Worm (Caenorhabditis elegans) whole organism, L1 larva: ENCODE data around the gene Y105C5A.13.
"Not testable (repeated sequence)": the region's sequence is repeated elsewhere in the genome, so short reads cannot be mapped to it uniquely, and the experiment has no call there.

Source experiments
- C04F5.9 ChIP-seq: sonication (generic microtip); optimal IDR thresholded peaks from 2 replicates; lab custom pipeline; 2016; ENCODE audit warnings: missing genetic modification characterization, missing compliant biosample characterization
- F16B12.6 ChIP-seq: fragments of 150-350 bp; optimal IDR thresholded peaks from 2 replicates; lab custom pipeline; 2014; ENCODE audit warnings: missing biosample characterization, missing genetic modification characterization
- aha-1 ChIP-seq: fragments of 150-350 bp; optimal IDR thresholded peaks from 2 replicates; lab custom pipeline; 2014; ENCODE audit warnings: missing biosample characterization, missing genetic modification characterization
- ceh-88 ChIP-seq: fragments of 200-800 bp; sonication (Bioruptor generic); IDR thresholded peaks from 2 replicates; pipeline ENCODE4 v1.3.6; 2022; ENCODE audit warnings: missing genetic modification characterization, missing compliant biosample characterization
- dpl-1 ChIP-seq, 3 experiments: fragments of 150-350 bp in 2 of 3; sonication (generic microtip) in 1 of 3; optimal IDR thresholded peaks; 2 replicates each; lab custom pipeline; 2014 to 2017; ENCODE audit warnings: missing biosample characterization in 3 of 3, missing genetic modification characterization in 3 of 3, missing genetic modification reagents in 3 of 3
- efl-1 ChIP-seq, 4 experiments: fragments of 150-350 bp; optimal IDR thresholded peaks in 3 of 4; peaks in 1 of 4; 1 replicate in 1 of 4; 2 replicates in 3 of 4; lab custom pipeline; 2014; ENCODE audit warnings: missing biosample characterization in 2 of 4, missing genetic modification characterization in 2 of 4, missing genetic modification reagents in 2 of 4
- egl-27 ChIP-seq, 2 experiments: fragments of 150-350 bp in 1 of 2; sonication (generic microtip); optimal IDR thresholded peaks; 3 replicates each; lab custom pipeline; 2017 to 2018; ENCODE audit warnings: missing biosample characterization in 2 of 2, missing genetic modification characterization in 2 of 2, missing genetic modification reagents in 2 of 2
- elt-2 ChIP-seq: sonication (generic microtip); optimal IDR thresholded peaks from 2 replicates; lab custom pipeline; 2016; ENCODE audit warnings: missing genetic modification characterization, mild to moderate bottlenecking, inconsistent platforms, missing compliant biosample characterization, missing genetic modification reagents
- fkh-8 ChIP-seq: sonication (generic microtip); optimal IDR thresholded peaks from 2 replicates; lab custom pipeline; 2016; ENCODE audit warnings: mild to moderate bottlenecking, missing genetic modification characterization, missing compliant biosample characterization
- fos-1 ChIP-seq: fragments of 150-350 bp; optimal IDR thresholded peaks from 2 replicates; lab custom pipeline; 2014; ENCODE audit warnings: missing biosample characterization, missing genetic modification characterization
- hlh-17 ChIP-seq: fragments of 200-800 bp; sonication (Bioruptor generic); optimal IDR thresholded peaks from 2 replicates; lab custom pipeline; 2018; ENCODE audit warnings: missing genetic modification characterization, mild to moderate bottlenecking, missing compliant biosample characterization, moderate library complexity, borderline replicate concordance
- hlh-4 ChIP-seq: sonication (generic microtip); optimal IDR thresholded peaks from 2 replicates; lab custom pipeline; 2016; ENCODE audit warnings: mild to moderate bottlenecking, missing genetic modification characterization, missing compliant biosample characterization
- hpl-2 ChIP-seq: fragments of 150-350 bp; optimal IDR thresholded peaks from 2 replicates; lab custom pipeline; 2014; ENCODE audit warnings: missing biosample characterization, missing genetic modification reagents, missing genetic modification characterization
- lin-15B ChIP-seq: fragments of 150-350 bp; sonication (generic microtip); optimal IDR thresholded peaks from 3 replicates; lab custom pipeline; 2014; ENCODE audit warnings: missing biosample characterization, missing genetic modification characterization
- lin-35 ChIP-seq, 2 experiments: fragments of 150-350 bp; optimal IDR thresholded peaks; 2 replicates each; lab custom pipeline; 2014; ENCODE audit warnings: missing biosample characterization in 2 of 2, missing genetic modification characterization in 2 of 2, missing genetic modification reagents in 2 of 2
- mab-9 ChIP-seq: fragments of 200-800 bp; sonication (Bioruptor generic); IDR thresholded peaks from 2 replicates; pipeline ENCODE4 v1.3.6; 2022; ENCODE audit warnings: missing genetic modification reagents, missing genetic modification characterization, missing compliant biosample characterization
- mdl-1 ChIP-seq, 2 experiments: fragments of 150-350 bp; optimal IDR thresholded peaks; 2 replicates each; lab custom pipeline; 2014 to 2017; ENCODE audit warnings: missing biosample characterization in 2 of 2, missing genetic modification characterization in 2 of 2, inconsistent platforms in 1 of 2
- nhr-28 ChIP-seq: fragments of 150-350 bp; optimal IDR thresholded peaks from 2 replicates; lab custom pipeline; 2014; ENCODE audit warnings: missing biosample characterization, missing genetic modification characterization
- nhr-47 ChIP-seq: sonication (generic microtip); optimal IDR thresholded peaks from 2 replicates; lab custom pipeline; 2016; ENCODE audit warnings: mild to moderate bottlenecking, missing genetic modification characterization, moderate library complexity, missing compliant biosample characterization
- nhr-71 ChIP-seq: sonication (generic microtip); optimal IDR thresholded peaks from 2 replicates; lab custom pipeline; 2016; ENCODE audit warnings: mild to moderate bottlenecking, missing genetic modification characterization, moderate library complexity, missing compliant biosample characterization
- nhr-76 ChIP-seq: sonication (generic microtip); optimal IDR thresholded peaks from 2 replicates; lab custom pipeline; 2017; ENCODE audit warnings: missing biosample characterization, missing genetic modification characterization
- nhr-85 ChIP-seq: sonication (generic microtip); peaks from one replicate; lab custom pipeline; 2016; ENCODE audit warnings: missing genetic modification characterization, inconsistent platforms, missing compliant biosample characterization
- pag-3 ChIP-seq: sonication (generic microtip); optimal IDR thresholded peaks from 2 replicates; lab custom pipeline; 2017; ENCODE audit warnings: missing genetic modification characterization, mild to moderate bottlenecking, missing compliant biosample characterization, antibody characterized with exemption, borderline replicate concordance; ENCODE audit not compliant: insufficient read depth
- pqm-1 ChIP-seq: sonication (generic microtip); optimal IDR thresholded peaks from 3 replicates; lab custom pipeline; 2017; ENCODE audit warnings: missing biosample characterization, missing genetic modification characterization
- sox-4 ChIP-seq: sonication (generic microtip); optimal IDR thresholded peaks from 2 replicates; lab custom pipeline; 2016; ENCODE audit warnings: missing genetic modification characterization, missing compliant biosample characterization
- sup-37 ChIP-seq: fragments of 200-800 bp; sonication (Bioruptor generic); optimal IDR thresholded peaks from 2 replicates; lab custom pipeline; 2018; ENCODE audit warnings: mild to moderate bottlenecking, missing genetic modification characterization, missing compliant biosample characterization
- unc-62 ChIP-seq: fragments of 150-350 bp; optimal IDR thresholded peaks from 2 replicates; lab custom pipeline; 2014; ENCODE audit warnings: missing biosample characterization, missing genetic modification reagents, missing genetic modification characterization
- zip-4 ChIP-seq: fragments of 200-800 bp; sonication (Bioruptor generic); optimal IDR thresholded peaks from 2 replicates; lab custom pipeline; 2018; ENCODE audit warnings: mild to moderate bottlenecking, missing genetic modification characterization, moderate library complexity, missing compliant biosample characterization
- ztf-4 ChIP-seq: fragments of 150-350 bp; optimal IDR thresholded peaks from 2 replicates; lab custom pipeline; 2014; ENCODE audit warnings: missing biosample characterization, missing genetic modification characterization

Gene Y105C5A.13

ce11 chrIV:15681445-15681844 lies 40.4 kb downstream of the Y105C5A.13 start, which contains the start of gene Y105C5A.26:
Gene Y105C5A.26, minus strand, starts transcription at chrIV:15681545.
- not testable (repeated sequence) for TF ChIP-seq mdl-1 (tag; optimal IDR thresholded peaks at IDR 0.05; lab: Kevin White, UChicago); aha-1 (tag; lab: Kevin White, UChicago); sup-37 (GFP tag; lab: Kevin White, UChicago)

- no peak for TF ChIP-seq mdl-1 (tag; optimal IDR thresholded peaks at IDR 0.05; lab: Kevin White, UChicago)
- TF ChIP-seq egl-27 (tag; optimal IDR thresholded peaks at IDR 0.05; lab: Kevin White, UChicago): no peak
- no peak for TF ChIP-seq ceh-88
Observed at ce11 chrIV:15684521-15684920, 43.5 kb downstream of the Y105C5A.13 start.

ce11 chrIV:15686233-15686632 lies 45.2 kb downstream of the Y105C5A.13 start:
- TF ChIP-seq aha-1 (tag; lab: Kevin White, UChicago): no peak
- no peak for TF ChIP-seq elt-2 (tag; lab: Kevin White, UChicago)
- no peak for TF ChIP-seq dpl-1 (GFP tag; optimal IDR thresholded peaks at IDR 0.05; lab: Kevin White, UChicago)
- TF ChIP-seq hpl-2 (GFP tag; lab: Kevin White, UChicago): no peak
- TF ChIP-seq zip-4: no peak
- no peak for TF ChIP-seq nhr-28 (tag; lab: Kevin White, UChicago)
- no peak for TF ChIP-seq F16B12.6 (tag; lab: Kevin White, UChicago)
- TF ChIP-seq fos-1 (tag; lab: Kevin White, UChicago): no peak
- TF ChIP-seq mab-9 (GFP tag; lab: Robert Waterston, UW): no peak
- TF ChIP-seq sox-4 (tag; lab: Kevin White, UChicago): no peak
- TF ChIP-seq C04F5.9 (tag; lab: Kevin White, UChicago): no peak
- TF ChIP-seq ztf-4 (tag; lab: Kevin White, UChicago): no peak

- no peak for TF ChIP-seq C04F5.9 (tag; lab: Kevin White, UChicago)
- no peak for TF ChIP-seq mab-9 (GFP tag; lab: Robert Waterston, UW)
- TF ChIP-seq hpl-2 (GFP tag; lab: Kevin White, UChicago): no peak
- no peak for TF ChIP-seq sox-4 (tag; lab: Kevin White, UChicago)
- no peak for TF ChIP-seq lin-15B (tag; lab: Kevin White, UChicago)
- TF ChIP-seq unc-62 (GFP tag; lab: Kevin White, UChicago): no peak
- no peak for TF ChIP-seq pag-3
- no peak for TF ChIP-seq nhr-71 (tag; lab: Kevin White, UChicago)
- TF ChIP-seq fkh-8 (tag; lab: Kevin White, UChicago): peak; percentile 34
- TF ChIP-seq hlh-4 (tag; lab: Kevin White, UChicago): peak; percentile 97
- peak; percentile 26 for TF ChIP-seq nhr-47 (tag; lab: Kevin White, UChicago)
- TF ChIP-seq, all 84 proteins: peak for 3
Observed at ce11 chrIV:15687825-15688224, 46.8 kb downstream of the Y105C5A.13 start.

- TF ChIP-seq hlh-17 (GFP tag; lab: Kevin White, UChicago) (no peak), lin-35 (GFP tag; optimal IDR thresholded peaks at IDR 0.05; lab: Kevin White, UChicago) (no peak), nhr-76 (tag; lab: Kevin White, UChicago) (no peak), pqm-1 (tag; lab: Kevin White, UChicago) (peak; percentile 6), efl-1 (optimal IDR thresholded peaks at IDR 0.05; lab: Kevin White, UChicago) (no peak), efl-1 (GFP tag; optimal IDR thresholded peaks at IDR 0.05 in 1 of 2; lab: Kevin White, UChicago) (peak in 1 of 2 experiments; percentile 87), elt-2 (tag; lab: Kevin White, UChicago) (peak; percentile 57), fkh-8 (tag; lab: Kevin White, UChicago) (peak; percentile 30), fos-1 (tag; lab: Kevin White, UChicago) (no peak), nhr-85 (peak; percentile 45), hlh-4 (tag; lab: Kevin White, UChicago) (peak; percentile 27)
- TF ChIP-seq, all 84 proteins: peak for 6
Observed at ce11 chrIV:15688524-15689479, 47.8 kb downstream of the Y105C5A.13 start, which contains the start of gene Y105C5A.15. Gene Y105C5A.15, plus strand, starts transcription at chrIV:15689201.
